Worm (Caenorhabditis elegans): ENCODE measurements around the gene srh-83.

DNA sequence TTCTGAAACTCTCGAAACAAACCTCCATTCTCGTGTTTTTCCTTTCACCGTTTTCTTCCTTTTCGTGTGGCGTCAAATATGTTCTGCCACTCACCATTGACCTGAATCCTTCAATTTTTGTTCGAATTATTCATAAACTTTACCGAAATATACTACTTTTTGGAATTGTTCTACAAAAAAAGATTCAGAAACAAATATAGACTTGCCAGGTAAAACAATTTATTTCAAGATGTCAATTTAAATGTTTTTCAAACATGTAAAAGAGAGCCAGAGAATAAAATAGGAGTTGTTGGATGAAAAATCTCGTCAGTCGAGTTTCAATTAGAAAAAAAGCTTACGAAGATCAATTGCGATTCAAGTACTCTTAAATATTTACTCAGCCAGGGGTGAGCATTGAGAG is 29.3 kb downstream of the srh-83 start, which contains the start of gene F09G2.8:
- TF ChIP-seq nhr-237 (tag; optimal IDR thresholded peaks at IDR 0.05): no peak
- no peak for TF ChIP-seq egl-27 (tag; optimal IDR thresholded peaks at IDR 0.05)
- no peak for TF ChIP-seq unc-62 (GFP tag; optimal IDR thresholded peaks at IDR 0.05)
- TF ChIP-seq ama-1 (optimal IDR thresholded peaks at IDR 0.05): no peak
- no peak for TF ChIP-seq nhr-12 (tag; optimal IDR thresholded peaks at IDR 0.05)
- no peak for TF ChIP-seq ceh-16 (tag; optimal IDR thresholded peaks at IDR 0.05)
